Worm (Caenorhabditis elegans): ENCODE measurements around the gene C50D2.7.

DNA sequence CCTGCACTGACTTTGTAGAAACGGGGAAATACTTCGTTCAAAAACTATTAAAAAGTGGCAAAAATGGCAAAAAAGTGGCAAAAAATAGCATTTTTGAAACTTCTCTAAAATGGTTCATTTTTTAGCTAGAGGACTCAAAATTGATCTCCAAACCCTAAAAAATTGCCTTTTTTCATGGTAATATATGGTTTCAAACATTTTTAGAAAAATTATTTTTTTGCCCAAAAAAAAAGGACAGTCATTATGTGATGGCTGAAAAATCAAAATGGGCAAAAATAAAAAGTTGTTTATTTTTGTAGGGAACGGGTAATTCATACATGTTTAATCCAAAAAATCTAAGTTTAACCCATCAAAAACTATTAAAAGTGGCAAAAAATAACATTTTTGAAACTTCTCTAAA lies 7.1 kb downstream of the C50D2.7 start:
- TF ChIP-seq ceh-43 (GFP tag; optimal IDR thresholded peaks at IDR 0.05) (no peak), pha-4 (tag; optimal IDR thresholded peaks at IDR 0.05) (no peak), unc-62 (GFP tag; optimal IDR thresholded peaks at IDR 0.05) (no peak), sptf-1 (tag; optimal IDR thresholded peaks at IDR 0.05) (no peak), sem-2 (GFP tag; optimal IDR thresholded peaks at IDR 0.05) (no peak), hlh-1 (tag; optimal IDR thresholded peaks at IDR 0.05) (no peak), nhr-237 (tag; optimal IDR thresholded peaks at IDR 0.05) (no peak), mep-1 (tag; optimal IDR thresholded peaks at IDR 0.05) (no peak), snpc-4 (tag; optimal IDR thresholded peaks at IDR 0.05) (no peak), ham-2 (GFP tag; optimal IDR thresholded peaks at IDR 0.05) (no peak), drap-1 (GFP tag; optimal IDR thresholded peaks at IDR 0.05) (no peak), unc-39 (tag; optimal IDR thresholded peaks at IDR 0.05) (no peak)

Measured in whole organism, mixed stage, embryonic.